Fruit fly (Drosophila melanogaster): ENCODE data around the gene Rpn13R.
A peak's percentile ranks its signal among the peaks of the same experiment; 100 is the strongest.

The Rpn13R gene

DNA sequence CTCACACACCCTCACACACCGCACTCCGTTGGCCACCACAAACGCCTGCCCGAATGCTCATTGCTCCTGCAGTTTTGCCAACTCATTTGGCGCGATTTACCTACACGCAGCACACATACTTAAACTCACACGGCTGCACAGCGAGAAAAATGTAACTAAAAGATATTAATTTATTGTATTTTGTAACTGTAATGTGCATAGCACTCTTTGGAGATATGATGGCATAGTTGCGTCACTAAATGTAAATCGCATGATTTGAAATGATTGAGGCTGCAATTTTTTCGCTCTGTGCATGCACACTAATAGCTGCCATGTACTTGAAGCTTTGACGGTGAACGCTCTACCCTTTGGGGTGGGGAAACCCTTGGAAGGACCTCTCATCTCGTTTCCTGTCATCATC, 12.1 kb downstream of the Rpn13R start (continued):
- TF ChIP-seq E2f1 (GFP tag; IDR thresholded peaks at IDR 0.05) (peak; percentile 16; the same call in 1 of the 2 replicates), tll (GFP tag; optimal IDR thresholded peaks at IDR 0.05) (no peak), Tbp (GFP tag; optimal IDR thresholded peaks at IDR 0.05) (no peak), Ada2b (GFP tag; IDR thresholded peaks at IDR 0.05) (peak; percentile 13; the same call in 1 of the 2 replicates), nom (GFP tag; optimal IDR thresholded peaks at IDR 0.05) (no peak), esg (GFP tag; conservative IDR thresholded peaks at IDR 0.05) (peak; percentile 37; the same call in 1 of the 2 replicates), Lpt (GFP tag; optimal IDR thresholded peaks at IDR 0.05) (no peak), pros (GFP tag; optimal IDR thresholded peaks at IDR 0.05) (no peak), pho (GFP tag; optimal IDR thresholded peaks at IDR 0.05) (no peak), disco-r (GFP tag; optimal IDR thresholded peaks at IDR 0.05) (no peak), chm (GFP tag; IDR thresholded peaks at IDR 0.05) (peak; percentile 40; the same call in 1 of the 2 replicates), nerfin-2 (GFP tag; IDR thresholded peaks at IDR 0.05; ENCODE audit: partially characterized antibody) (no peak), Usf (GFP tag; optimal IDR thresholded peaks at IDR 0.05) (no peak), CG11247 (GFP tag; IDR thresholded peaks at IDR 0.05) (0 out of 2 replicates have a peak, but pooled peaks have one; percentile 41), CG17359 (tag; optimal IDR thresholded peaks at IDR 0.05) (peak; percentile 36), Drgx (GFP tag; IDR thresholded peaks at IDR 0.05) (0 out of 2 replicates have a peak, but pooled peaks have one; percentile 29), CG10366 (GFP tag; IDR thresholded peaks at IDR 0.05) (peak; percentile 41), CG8290 (GFP tag; optimal IDR thresholded peaks at IDR 0.05) (no peak), CG8290 (tag; optimal IDR thresholded peaks at IDR 0.05) (peak in 1 of 2 experiments; percentile 57), NC2α (GFP tag; optimal IDR thresholded peaks at IDR 0.05) (no peak), cwo (GFP tag; optimal IDR thresholded peaks at IDR 0.05) (no peak), cato (GFP tag; optimal IDR thresholded peaks at IDR 0.05; ENCODE audit: borderline replicate concordance) (no peak), MESR4 (GFP tag; optimal IDR thresholded peaks at IDR 0.05) (no peak), caup (GFP tag; optimal IDR thresholded peaks at IDR 0.05; ENCODE audit: severe bottlenecking) (peak; percentile 5), psq (GFP tag; optimal IDR thresholded peaks at IDR 0.05) (no peak), unc-4 (GFP tag; IDR thresholded peaks at IDR 0.05; ENCODE audit: partially characterized antibody) (no peak), Doc2 (GFP tag; IDR thresholded peaks at IDR 0.05) (no peak), CG7372 (GFP tag; IDR thresholded peaks at IDR 0.05) (no peak), Nf-YB (GFP tag; optimal IDR thresholded peaks at IDR 0.05) (no peak), Fer3 (tag; optimal IDR thresholded peaks at IDR 0.05) (peak; percentile 8), onecut (GFP tag; IDR thresholded peaks at IDR 0.05) (peak; percentile 33; the same call in 1 of the 2 replicates), ap (GFP tag; IDR thresholded peaks at IDR 0.05) (no peak), CG8924 (tag; optimal IDR thresholded peaks at IDR 0.05) (peak; percentile 14), ranshi (GFP tag; IDR thresholded peaks at IDR 0.05) (0 out of 2 replicates have a peak, but pooled peaks have one; percentile 30), ham (GFP tag; IDR thresholded peaks at IDR 0.05) (no peak), kah (GFP tag; optimal IDR thresholded peaks at IDR 0.05) (no peak), CG30431 (GFP tag; optimal IDR thresholded peaks at IDR 0.05) (no peak), CG1647 (GFP tag; optimal IDR thresholded peaks at IDR 0.05) (no peak), nmo (GFP tag; optimal IDR thresholded peaks at IDR 0.05) (peak; percentile 19), ERR (GFP tag; optimal IDR thresholded peaks at IDR 0.05) (no peak), fd96Cb (tag; optimal IDR thresholded peaks at IDR 0.05) (peak; percentile 27), CG17385 (GFP tag; optimal IDR thresholded peaks at IDR 0.05) (peak; percentile 19), bsh (GFP tag; optimal IDR thresholded peaks at IDR 0.05) (peak in 1 of 2 experiments; percentile 47), CG12769 (tag; optimal IDR thresholded peaks at IDR 0.05) (peak; percentile 52), Atf3 (GFP tag; optimal IDR thresholded peaks at IDR 0.05) (no peak), CG13894 (tag; optimal IDR thresholded peaks at IDR 0.05) (no peak), CG2120 (GFP tag; optimal IDR thresholded peaks at IDR 0.05) (peak; percentile 35), Dfd (GFP tag; optimal IDR thresholded peaks at IDR 0.05) (no peak), CG1233 (GFP tag; optimal IDR thresholded peaks at IDR 0.05) (no peak), CG18262 (tag; optimal IDR thresholded peaks at IDR 0.05) (peak; percentile 21), CG12744 (GFP tag; optimal IDR thresholded peaks at IDR 0.05) (no peak)
